Fruit fly (Drosophila melanogaster) whole organism, pupa: ENCODE results near the gene DnaJ-H.

ENCODE experiments used
- CG10348 ChIP-seq: fragments of 200-800 bp; sonication (Bioruptor generic); IDR thresholded peaks from 2 replicates; pipeline ENCODE4 v1.3.6; 2022; ENCODE audit warnings: missing biosample characterization, missing genetic modification characterization
- CG12605 ChIP-seq: fragments of 200-800 bp; sonication (Bioruptor generic); IDR thresholded peaks from 2 replicates; pipeline ENCODE4 v1.3.6; 2022; ENCODE audit warnings: missing biosample characterization, missing genetic modification characterization
- CG13204 ChIP-seq: fragments of 200-800 bp; sonication (Bioruptor generic); optimal IDR thresholded peaks from 2 replicates; lab custom pipeline; 2018; ENCODE audit warnings: missing biosample characterization, mild to moderate bottlenecking, missing genetic modification characterization, moderate library complexity
- CG14655 ChIP-seq: fragments of 200-800 bp; sonication (Bioruptor generic); optimal IDR thresholded peaks from 3 replicates; lab custom pipeline; 2017; ENCODE audit warnings: mild to moderate bottlenecking, missing biosample characterization, missing genetic modification reagents, missing genetic modification characterization
- CG15710 ChIP-seq: fragments of 200-800 bp; sonication (Bioruptor generic); optimal IDR thresholded peaks from 2 replicates; lab custom pipeline; 2018; ENCODE audit warnings: missing biosample characterization, mild to moderate bottlenecking, missing genetic modification characterization, moderate library complexity
- CG17806 ChIP-seq: fragments of 200-800 bp; sonication (Bioruptor generic); optimal IDR thresholded peaks from 2 replicates; lab custom pipeline; 2018; ENCODE audit warnings: missing biosample characterization, mild to moderate bottlenecking, missing genetic modification characterization, moderate library complexity
- CG32121 ChIP-seq: fragments of 200-800 bp; sonication (Bioruptor generic); IDR thresholded peaks from 2 replicates; pipeline ENCODE4 v1.3.6; 2022; ENCODE audit warnings: missing biosample characterization, missing genetic modification characterization
- CG34367 ChIP-seq: fragments of 200-800 bp; sonication (Bioruptor generic); optimal IDR thresholded peaks from 2 replicates; lab custom pipeline; 2018; ENCODE audit warnings: missing biosample characterization, mild to moderate bottlenecking, missing genetic modification characterization
- CG4496 ChIP-seq: fragments of 200-800 bp; sonication (Bioruptor generic); IDR thresholded peaks from 3 replicates; pipeline ENCODE4 v1.3.6; 2022; ENCODE audit warnings: missing biosample characterization, missing genetic modification characterization
- CG8159 ChIP-seq: fragments of 200-800 bp; sonication (Bioruptor generic); optimal IDR thresholded peaks from 3 replicates; lab custom pipeline; 2018; ENCODE audit warnings: missing biosample characterization, mild to moderate bottlenecking, missing genetic modification characterization, moderate library complexity
- CG8301 ChIP-seq: fragments of 200-800 bp; sonication (Bioruptor generic); optimal IDR thresholded peaks from 2 replicates; lab custom pipeline; 2018; ENCODE audit warnings: missing biosample characterization, mild to moderate bottlenecking, missing genetic modification characterization
- CG9948 ChIP-seq: fragments of 200-800 bp; sonication (Bioruptor generic); optimal IDR thresholded peaks from 2 replicates; lab custom pipeline; 2018; ENCODE audit warnings: missing biosample characterization, mild to moderate bottlenecking, missing genetic modification characterization, moderate library complexity
- D1 ChIP-seq: fragments of 200-800 bp; sonication (Bioruptor generic); optimal IDR thresholded peaks from 2 replicates; lab custom pipeline; 2018; ENCODE audit warnings: missing biosample characterization, mild to moderate bottlenecking, missing genetic modification characterization, moderate library complexity
- EcR ChIP-seq: fragments of 200-800 bp; sonication (Bioruptor generic); optimal IDR thresholded peaks from 3 replicates; lab custom pipeline; 2019; ENCODE audit warnings: missing biosample characterization, missing genetic modification characterization, mild to moderate bottlenecking, moderate library complexity, missing genetic modification reagents
- Ets98B ChIP-seq: fragments of 200-800 bp; sonication (Bioruptor generic); IDR thresholded peaks from 2 replicates; pipeline ENCODE4 v1.3.6; 2022; ENCODE audit warnings: missing biosample characterization, missing genetic modification characterization
- Pif1A ChIP-seq: fragments of 200-800 bp; sonication (Bioruptor generic); optimal IDR thresholded peaks from 3 replicates; lab custom pipeline; 2016; ENCODE audit warnings: missing biosample characterization, missing genetic modification characterization
- Pif1B ChIP-seq: fragments of 200-800 bp; sonication (Bioruptor generic); optimal IDR thresholded peaks from 3 replicates; lab custom pipeline; 2016; ENCODE audit warnings: missing biosample characterization, missing genetic modification characterization
- Snoo ChIP-seq: fragments of 200-800 bp; sonication (Bioruptor generic); optimal IDR thresholded peaks from 3 replicates; lab custom pipeline; 2017; ENCODE audit warnings: missing biosample characterization, mild to moderate bottlenecking, missing genetic modification characterization, inconsistent platforms
- fd96Ca ChIP-seq: fragments of 200-800 bp; sonication (Bioruptor generic); IDR thresholded peaks from 3 replicates; pipeline ENCODE4 v1.3.6; 2022; ENCODE audit warnings: missing biosample characterization, missing genetic modification characterization
- gl ChIP-seq: fragments of 200-800 bp; sonication (Bioruptor generic); optimal IDR thresholded peaks from 2 replicates; lab custom pipeline; 2018; ENCODE audit warnings: missing biosample characterization, mild to moderate bottlenecking, missing genetic modification characterization
- rn ChIP-seq: fragments of 200-800 bp; sonication (Bioruptor generic); IDR thresholded peaks from 2 replicates; pipeline ENCODE4 v1.3.6; 2022; ENCODE audit warnings: missing biosample characterization, missing genetic modification characterization

DnaJ-H gene

dm6 chr2L:13191052-13191678, 25.3 kb upstream of the DnaJ-H start:
- TF ChIP-seq CG17806 (no peak), CG8159 (tag; lab: Kevin White, UChicago) (no peak), CG4496 (GFP tag; lab: Robert Waterston, UW) (no peak), fd96Ca (no peak), EcR (GFP tag; lab: Kevin White, UChicago) (no peak), rn (no peak), CG34367 (tag; lab: Kevin White, UChicago) (no peak), D1 (tag; lab: Kevin White, UChicago) (no peak), CG12605 (no peak)

DNA sequence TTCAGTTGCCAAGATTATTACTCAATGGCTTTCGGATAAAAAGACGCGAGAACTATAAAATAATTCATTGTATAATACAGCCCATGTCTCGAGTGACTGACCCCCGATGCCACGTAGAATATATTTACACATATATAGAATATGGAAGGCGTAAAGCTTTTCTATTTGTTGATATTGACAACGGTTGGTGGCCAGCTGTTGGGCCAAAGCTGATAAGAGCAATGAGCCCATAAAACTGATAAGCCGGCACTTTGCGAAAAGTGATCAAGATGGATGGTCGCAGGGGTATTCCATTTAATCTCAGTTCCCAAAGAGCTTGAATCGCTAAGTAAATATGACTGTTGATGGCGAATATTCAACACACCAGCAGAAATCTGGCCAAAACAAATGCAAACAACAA, 24.7 kb upstream of the DnaJ-H start:
- peak; percentile 91 for TF ChIP-seq EcR (GFP tag; lab: Kevin White, UChicago)
- no peak for TF ChIP-seq CG13204 (GFP tag; lab: Kevin White, UChicago)

DNA sequence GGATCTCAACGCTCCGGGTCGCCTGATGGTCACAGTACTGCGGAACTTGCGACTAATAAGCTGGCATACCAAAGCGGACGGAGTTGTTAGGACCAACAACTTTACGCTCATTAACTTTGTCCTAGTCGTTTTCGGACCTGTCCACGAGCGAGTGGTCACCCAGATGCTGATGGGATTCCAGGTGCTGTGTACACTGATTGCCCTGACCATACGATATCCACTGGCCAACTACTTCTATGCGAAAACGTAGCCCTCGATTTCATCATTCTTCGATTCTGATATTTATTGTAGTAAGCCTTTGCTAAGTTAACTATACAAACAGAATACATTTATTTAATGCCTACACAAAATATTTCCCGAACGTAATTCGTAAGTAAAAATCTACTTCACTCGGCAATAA, 17.3 kb upstream of the DnaJ-H start, which contains the start of gene Rsph1:
Gene Rsph1 (plus strand): TSS at position 301 of the 400 bp plus-strand sequence.
- no peak for TF ChIP-seq CG8301 (tag; lab: Kevin White, UChicago)
- no peak for TF ChIP-seq CG14655 (GFP tag; lab: Kevin White, UChicago)
- TF ChIP-seq D1 (tag; lab: Kevin White, UChicago): no peak
- TF ChIP-seq CG17806: no peak
- no peak for TF ChIP-seq Ets98B (GFP tag; lab: Robert Waterston, UW)
- TF ChIP-seq fd96Ca: no peak
- no peak for TF ChIP-seq rn
- no peak for TF ChIP-seq CG32121 (GFP tag; lab: Robert Waterston, UW)
- no peak for TF ChIP-seq Pif1A (GFP tag; lab: Kevin White, UChicago)
- TF ChIP-seq CG13204 (GFP tag; lab: Kevin White, UChicago): no peak
- no peak for TF ChIP-seq Snoo (tag; lab: Kevin White, UChicago)
- no peak for TF ChIP-seq CG10348 (GFP tag; lab: Robert Waterston, UW)
- TF ChIP-seq CG8159 (tag; lab: Kevin White, UChicago): no peak
- TF ChIP-seq CG9948 (tag; lab: Kevin White, UChicago): no peak
- TF ChIP-seq, all 21 proteins: peak for 0

- TF ChIP-seq CG10348 (GFP tag; lab: Robert Waterston, UW) (no peak), CG34367 (tag; lab: Kevin White, UChicago) (no peak), Snoo (tag; lab: Kevin White, UChicago) (no peak), CG17806 (no peak), CG13204 (GFP tag; lab: Kevin White, UChicago) (no peak), CG8301 (tag; lab: Kevin White, UChicago) (no peak), CG32121 (GFP tag; lab: Robert Waterston, UW) (no peak)
Measured at dm6 chr2L:13182415-13182814, 16.5 kb upstream of the DnaJ-H start, which contains the start of gene Mgat3. TSS of gene Mgat3 (minus strand) at chr2L:13182596.

DNA sequence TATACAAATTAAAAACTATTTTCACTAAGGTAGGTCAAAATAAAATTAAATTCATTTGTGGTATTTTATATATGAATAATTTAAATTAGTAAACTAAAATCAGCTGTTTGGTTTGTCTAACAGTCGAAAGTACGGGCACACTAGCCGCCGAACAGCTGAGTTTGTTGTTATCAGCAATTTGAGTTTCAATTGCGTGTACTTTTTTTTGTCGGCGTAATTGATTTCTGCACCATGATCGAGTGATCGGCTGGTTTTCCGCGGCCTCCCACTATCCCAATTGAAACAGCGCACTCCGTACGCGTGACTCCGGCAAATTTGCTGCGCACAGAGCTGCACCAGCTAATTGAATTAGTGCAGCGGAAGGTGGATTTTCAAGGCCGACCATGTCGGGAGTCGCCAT, 13.2 kb upstream of the DnaJ-H start, which contains the start of gene Alg7:
Gene Alg7 (plus strand): TSS at position 153 of the 400 bp plus-strand sequence.
- TF ChIP-seq CG8301 (tag; lab: Kevin White, UChicago) (no peak), fd96Ca (no peak), CG9948 (tag; lab: Kevin White, UChicago) (no peak), Pif1A (GFP tag; lab: Kevin White, UChicago) (no peak), Pif1B (no peak), Ets98B (GFP tag; lab: Robert Waterston, UW) (no peak), CG15710 (tag; lab: Kevin White, UChicago) (no peak), CG8159 (tag; lab: Kevin White, UChicago) (no peak), CG10348 (GFP tag; lab: Robert Waterston, UW) (no peak), CG12605 (no peak), CG13204 (GFP tag; lab: Kevin White, UChicago) (no peak), CG32121 (GFP tag; lab: Robert Waterston, UW) (no peak)

DNA sequence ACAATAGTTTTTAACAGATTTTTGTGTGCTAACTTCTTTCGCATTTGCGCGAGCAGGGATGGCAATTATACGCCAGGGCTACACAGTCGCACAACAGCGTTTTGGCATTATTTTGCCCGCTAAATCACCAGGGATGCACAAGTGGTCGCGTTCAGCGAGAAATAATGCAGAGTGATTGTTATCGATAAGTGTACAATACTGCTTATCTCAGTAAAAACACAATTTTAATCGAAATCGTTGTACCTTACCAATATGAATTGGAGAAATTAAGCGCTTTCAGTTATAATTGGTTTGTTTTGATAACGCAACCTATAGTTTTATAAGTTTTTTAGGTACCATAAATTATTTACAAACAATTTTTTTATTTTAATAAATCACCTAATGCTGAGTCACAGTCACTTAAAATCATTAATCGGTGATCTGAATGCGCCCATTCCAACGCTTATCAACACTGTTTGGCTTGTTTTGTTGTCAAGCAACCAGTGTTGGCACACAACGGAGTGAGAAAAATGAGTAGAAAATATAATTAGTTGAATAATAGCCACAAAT, 10.9 kb upstream of the DnaJ-H start, which contains the start of the genes Sfmbt and CG5439:
Gene Sfmbt (minus strand): TSS at position 85 of the 549 bp plus-strand sequence.
Gene CG5439 (plus strand): TSS at position 450 of the 549 bp plus-strand sequence.
- peak; percentile 8 for TF ChIP-seq CG34367 (tag; lab: Kevin White, UChicago)
- no peak for TF ChIP-seq Pif1B
- no peak for TF ChIP-seq CG13204 (GFP tag; lab: Kevin White, UChicago)
- peak; percentile 43; the same call in 1 of the 3 replicates for TF ChIP-seq CG4496 (GFP tag; lab: Robert Waterston, UW)
- no peak for TF ChIP-seq CG14655 (GFP tag; lab: Kevin White, UChicago)
- 0 out of 2 replicates have a peak, but pooled peaks have one; percentile 23 for TF ChIP-seq CG32121 (GFP tag; lab: Robert Waterston, UW)
- TF ChIP-seq Pif1A (GFP tag; lab: Kevin White, UChicago): no peak
- TF ChIP-seq EcR (GFP tag; lab: Kevin White, UChicago): no peak
- no peak for TF ChIP-seq D1 (tag; lab: Kevin White, UChicago)
- TF ChIP-seq Snoo (tag; lab: Kevin White, UChicago): peak; percentile 71
- peak; percentile 51 for TF ChIP-seq CG9948 (tag; lab: Kevin White, UChicago)
- no peak for TF ChIP-seq CG12605
- peak; percentile 66; the same call in 2 of the 3 replicates for TF ChIP-seq fd96Ca
- TF ChIP-seq CG17806: peak; percentile 53
- peak; percentile 62 for TF ChIP-seq CG8159 (tag; lab: Kevin White, UChicago)
- TF ChIP-seq CG10348 (GFP tag; lab: Robert Waterston, UW): no peak
- TF ChIP-seq CG8301 (tag; lab: Kevin White, UChicago): no peak
- peak; percentile 68 for TF ChIP-seq CG15710 (tag; lab: Kevin White, UChicago)
- no peak for TF ChIP-seq Ets98B (GFP tag; lab: Robert Waterston, UW)
- peak; percentile 39 for TF ChIP-seq rn
- no peak for TF ChIP-seq gl (tag; lab: Kevin White, UChicago)
